Worm (Caenorhabditis elegans) whole organism, L2 larva: ENCODE data around the gene Y105C5A.15.

Experiments used
- F13H6.1 ChIP-seq: sonication (generic microtip); optimal IDR thresholded peaks from 2 replicates; lab custom pipeline; 2016; ENCODE audit warnings: missing genetic modification characterization, missing compliant biosample characterization
- ceh-16 ChIP-seq: fragments of 150-350 bp; optimal IDR thresholded peaks from 2 replicates; lab custom pipeline; 2014; ENCODE audit warnings: missing biosample characterization, missing genetic modification characterization
- dmd-4 ChIP-seq: sonication (generic microtip); optimal IDR thresholded peaks from 2 replicates; lab custom pipeline; 2017; ENCODE audit warnings: missing biosample characterization, missing genetic modification characterization
- elt-1 ChIP-seq: fragments of 150-350 bp; optimal IDR thresholded peaks from 2 replicates; lab custom pipeline; 2014; ENCODE audit warnings: missing biosample characterization, missing genetic modification characterization
- nhr-12 ChIP-seq: fragments of 150-350 bp; optimal IDR thresholded peaks from 2 replicates; lab custom pipeline; 2014; ENCODE audit warnings: missing biosample characterization, missing genetic modification characterization
- nhr-129 ChIP-seq: fragments of 150-350 bp; optimal IDR thresholded peaks from 2 replicates; lab custom pipeline; 2014; ENCODE audit warnings: missing biosample characterization, missing genetic modification characterization
- unc-55 ChIP-seq: fragments of 150-350 bp; sonication (generic microtip); optimal IDR thresholded peaks from 3 replicates; lab custom pipeline; 2014; ENCODE audit warnings: missing biosample characterization, missing genetic modification reagents, missing genetic modification characterization
- unc-62 ChIP-seq: fragments of 150-350 bp; optimal IDR thresholded peaks from 2 replicates; lab custom pipeline; 2014; ENCODE audit warnings: missing biosample characterization, missing genetic modification reagents, missing genetic modification characterization

DNA sequence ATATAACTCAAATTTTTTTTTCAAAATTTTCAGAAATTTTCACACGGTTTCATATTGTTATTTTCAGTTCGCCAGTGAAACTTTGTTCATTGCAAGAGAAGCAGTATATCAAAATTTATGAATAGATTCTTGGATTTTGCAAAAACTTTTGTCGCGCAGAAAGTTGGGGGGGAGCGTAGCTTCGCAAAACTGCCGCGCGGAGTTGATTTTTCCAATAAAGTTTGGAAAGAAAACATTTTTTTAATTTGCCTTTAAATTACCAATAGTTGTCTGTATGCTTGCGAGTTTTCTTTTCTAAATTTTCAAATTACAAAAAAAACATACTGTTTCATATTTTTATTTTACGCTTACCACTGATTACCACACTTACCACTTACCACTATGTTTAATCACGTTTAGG lies 2.8 kb upstream of the Y105C5A.15 start:
- no peak for TF ChIP-seq dmd-4 (tag; lab: Kevin White, UChicago)
- TF ChIP-seq elt-1: no peak
- TF ChIP-seq unc-62 (GFP tag; lab: Kevin White, UChicago): no peak
- TF ChIP-seq nhr-129 (tag; lab: Kevin White, UChicago): no peak
- TF ChIP-seq nhr-12 (tag; lab: Kevin White, UChicago): no peak
- TF ChIP-seq F13H6.1 (tag; lab: Kevin White, UChicago): no peak
- TF ChIP-seq unc-55: no peak
- no peak for TF ChIP-seq ceh-16 (tag; lab: Kevin White, UChicago)
